Fruit fly (Drosophila melanogaster) whole organism, pupa: ENCODE results near the gene CG12084.

Experiments
- CG10348 ChIP-seq: fragments of 200-800 bp; sonication (Bioruptor generic); IDR thresholded peaks from 2 replicates; pipeline ENCODE4 v1.3.6; 2022; ENCODE audit warnings: missing biosample characterization, missing genetic modification characterization
- CG14655 ChIP-seq: fragments of 200-800 bp; sonication (Bioruptor generic); optimal IDR thresholded peaks from 3 replicates; lab custom pipeline; 2017; ENCODE audit warnings: mild to moderate bottlenecking, missing biosample characterization, missing genetic modification reagents, missing genetic modification characterization
- CG17806 ChIP-seq: fragments of 200-800 bp; sonication (Bioruptor generic); optimal IDR thresholded peaks from 2 replicates; lab custom pipeline; 2018; ENCODE audit warnings: missing biosample characterization, mild to moderate bottlenecking, missing genetic modification characterization, moderate library complexity
- CG34367 ChIP-seq: fragments of 200-800 bp; sonication (Bioruptor generic); optimal IDR thresholded peaks from 2 replicates; lab custom pipeline; 2018; ENCODE audit warnings: missing biosample characterization, mild to moderate bottlenecking, missing genetic modification characterization
- CG4496 ChIP-seq: fragments of 200-800 bp; sonication (Bioruptor generic); IDR thresholded peaks from 3 replicates; pipeline ENCODE4 v1.3.6; 2022; ENCODE audit warnings: missing biosample characterization, missing genetic modification characterization
- D1 ChIP-seq: fragments of 200-800 bp; sonication (Bioruptor generic); optimal IDR thresholded peaks from 2 replicates; lab custom pipeline; 2018; ENCODE audit warnings: missing biosample characterization, mild to moderate bottlenecking, missing genetic modification characterization, moderate library complexity
- EcR ChIP-seq: fragments of 200-800 bp; sonication (Bioruptor generic); optimal IDR thresholded peaks from 3 replicates; lab custom pipeline; 2019; ENCODE audit warnings: missing biosample characterization, missing genetic modification characterization, mild to moderate bottlenecking, moderate library complexity, missing genetic modification reagents
- Pif1B ChIP-seq: fragments of 200-800 bp; sonication (Bioruptor generic); optimal IDR thresholded peaks from 3 replicates; lab custom pipeline; 2016; ENCODE audit warnings: missing biosample characterization, missing genetic modification characterization
- Snoo ChIP-seq: fragments of 200-800 bp; sonication (Bioruptor generic); optimal IDR thresholded peaks from 3 replicates; lab custom pipeline; 2017; ENCODE audit warnings: missing biosample characterization, mild to moderate bottlenecking, missing genetic modification characterization, inconsistent platforms
- rn ChIP-seq: fragments of 200-800 bp; sonication (Bioruptor generic); IDR thresholded peaks from 2 replicates; pipeline ENCODE4 v1.3.6; 2022; ENCODE audit warnings: missing biosample characterization, missing genetic modification characterization

- TF ChIP-seq CG4496 (GFP tag; lab: Robert Waterston, UW) (peak; percentile 88), Pif1B (GFP tag; lab: Kevin White, UChicago) (peak; percentile 75), Snoo (peak; percentile 52), EcR (GFP tag; lab: Kevin White, UChicago) (no peak), rn (GFP tag; lab: Robert Waterston, UW) (peak; percentile 57), D1 (tag; lab: Kevin White, UChicago) (no peak), CG10348 (no peak), CG17806 (tag; lab: Kevin White, UChicago) (peak; percentile 53), CG14655 (peak; percentile 39), CG34367 (tag; lab: Kevin White, UChicago) (peak; percentile 12)
These were observed 21.0 kb upstream of the CG12084 start for dm6 chr3L:1517274-1518047.
